Worm (Caenorhabditis elegans): Measurements from ENCODE around the gene T05H10.4.

DNA sequence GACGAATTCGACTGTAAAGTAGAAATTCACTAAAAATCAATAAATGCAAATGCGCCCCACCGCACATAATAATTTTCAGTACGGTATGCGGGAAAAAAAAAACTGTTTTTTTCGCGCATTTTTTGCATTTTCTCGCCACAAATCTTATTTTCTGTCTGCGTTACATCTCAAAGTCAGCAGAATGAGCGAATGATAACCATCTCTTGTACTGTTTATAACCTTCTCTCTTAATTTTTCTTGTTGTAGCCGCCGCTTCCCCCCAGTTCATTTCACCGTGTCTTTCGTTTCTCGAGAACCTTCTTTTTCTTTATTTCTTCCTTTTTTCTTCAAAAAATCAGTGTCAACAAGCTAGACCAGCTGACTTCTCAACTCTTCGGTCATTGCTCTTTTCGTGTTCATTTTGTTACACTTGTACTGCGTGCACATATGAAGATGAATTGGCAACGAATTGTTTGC is 37.4 kb upstream of the T05H10.4 start:
- TF ChIP-seq zag-1 (tag; optimal IDR thresholded peaks at IDR 0.05) (no peak), alr-1 (tag; optimal IDR thresholded peaks at IDR 0.05; ENCODE audit: borderline replicate concordance) (no peak), ama-1 (optimal IDR thresholded peaks at IDR 0.05) (no peak), ceh-90 (tag; optimal IDR thresholded peaks at IDR 0.05) (no peak), ets-5 (GFP tag; IDR thresholded peaks at IDR 0.05) (no peak)

Measured in whole organism, L1 larva.